Fruit fly (Drosophila melanogaster): ENCODE data around the gene ras.

The ras gene

DNA sequence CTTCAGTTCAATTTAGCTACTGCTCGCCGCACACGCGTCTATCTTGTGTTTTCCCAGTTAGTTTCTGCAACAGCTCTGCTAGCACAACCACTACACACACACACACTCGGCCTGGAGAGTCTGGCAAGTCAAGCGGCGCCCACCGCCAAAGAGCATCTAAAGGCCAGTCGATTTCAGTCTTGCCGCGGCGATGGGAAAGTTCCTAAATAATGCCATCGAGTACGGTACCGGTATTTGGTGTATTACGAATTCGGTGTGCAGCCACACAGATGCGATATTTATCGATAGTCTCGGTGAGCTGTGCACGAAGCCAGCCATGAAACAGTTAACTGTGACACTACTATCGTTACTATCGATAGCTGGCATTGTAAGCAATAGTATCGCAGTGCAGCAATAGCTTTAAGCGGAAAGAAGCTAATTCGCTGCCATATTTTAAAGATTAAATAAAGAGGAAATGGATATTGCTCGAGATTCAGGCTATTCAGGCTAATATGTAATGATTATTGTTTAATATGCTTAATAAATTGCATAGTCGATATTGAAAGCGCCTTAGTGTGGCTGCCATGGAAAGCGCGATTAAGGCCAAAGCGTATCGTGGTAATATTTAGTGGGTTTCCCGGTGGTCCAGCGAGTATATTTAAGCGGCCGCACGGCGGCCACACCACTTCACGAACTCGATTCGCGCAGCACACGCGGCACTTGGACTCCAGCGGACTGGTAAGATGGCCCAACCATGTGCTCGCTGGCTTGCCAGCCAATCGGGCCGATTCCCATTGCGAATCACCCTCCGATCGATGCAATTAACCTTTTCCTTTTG, 679 bp downstream of the ras start, which contains the start of gene stx (continued):
- peak; percentile 98 for TF ChIP-seq CG14860 (GFP tag; IDR thresholded peaks at IDR 0.05; ENCODE audit: partially characterized antibody)
- TF ChIP-seq MTF-1 (GFP tag; optimal IDR thresholded peaks at IDR 0.05; ENCODE audit: borderline replicate concordance): peak; percentile 71
- 0 out of 2 replicates have a peak, but pooled peaks have one; percentile 21 for TF ChIP-seq cas (GFP tag; IDR thresholded peaks at IDR 0.05)
- peak; percentile 44 for TF ChIP-seq Xrp1 (GFP tag; IDR thresholded peaks at IDR 0.05)
- TF ChIP-seq CG14667 (GFP tag; IDR thresholded peaks at IDR 0.05): no peak
- TF ChIP-seq Mrtf (GFP tag; IDR thresholded peaks at IDR 0.05): peak; percentile 54; the same call in 1 of the 3 replicates
- TF ChIP-seq CG10654 (GFP tag; optimal IDR thresholded peaks at IDR 0.05): no peak
- peak; percentile 22 for TF ChIP-seq CG8924 (tag; optimal IDR thresholded peaks at IDR 0.05)
- TF ChIP-seq gsb-n (tag; optimal IDR thresholded peaks at IDR 0.05): peak; percentile 2
- TF ChIP-seq Max (GFP tag; optimal IDR thresholded peaks at IDR 0.05): no peak
- TF ChIP-seq crp (GFP tag; optimal IDR thresholded peaks at IDR 0.05): no peak
- TF ChIP-seq CG7745 (tag; optimal IDR thresholded peaks at IDR 0.05): no peak
- no peak for TF ChIP-seq Dfd (GFP tag; optimal IDR thresholded peaks at IDR 0.05)
- TF ChIP-seq CG9437 (GFP tag; optimal IDR thresholded peaks at IDR 0.05): no peak
- peak; percentile 91 for TF ChIP-seq HLHmδ (GFP tag; optimal IDR thresholded peaks at IDR 0.05)
- TF ChIP-seq Bdp1 (GFP tag; optimal IDR thresholded peaks at IDR 0.05): no peak
- TF ChIP-seq Lpt (GFP tag; optimal IDR thresholded peaks at IDR 0.05): no peak
- TF ChIP-seq Side (GFP tag; optimal IDR thresholded peaks at IDR 0.05): no peak
- TF ChIP-seq CG31224 (GFP tag; IDR thresholded peaks at IDR 0.05): 0 out of 2 replicates have a peak, but pooled peaks have one; percentile 16
- no peak for TF ChIP-seq Chrac-16 (GFP tag; optimal IDR thresholded peaks at IDR 0.05)
- TF ChIP-seq CG6689 (GFP tag; IDR thresholded peaks at IDR 0.05): 0 out of 2 replicates have a peak, but pooled peaks have one; percentile 28
- no peak for TF ChIP-seq CG4854 (GFP tag; optimal IDR thresholded peaks at IDR 0.05)
- TF ChIP-seq CG8089 (GFP tag; optimal IDR thresholded peaks at IDR 0.05): no peak
- no peak for TF ChIP-seq Bteb2 (GFP tag; optimal IDR thresholded peaks at IDR 0.05)
- peak; percentile 27 for TF ChIP-seq Fer3 (tag; optimal IDR thresholded peaks at IDR 0.05)
- TF ChIP-seq gem (tag; optimal IDR thresholded peaks at IDR 0.05): no peak
- TF ChIP-seq CG8359 (GFP tag; optimal IDR thresholded peaks at IDR 0.05; ENCODE audit: borderline replicate concordance): no peak
- TF ChIP-seq her (GFP tag; optimal IDR thresholded peaks at IDR 0.05): no peak
- peak; percentile 100 for TF ChIP-seq Sin3A (optimal IDR thresholded peaks at IDR 0.05)
- peak; percentile 48; the same call in 1 of the 3 replicates for TF ChIP-seq otp (GFP tag; IDR thresholded peaks at IDR 0.05)
- peak; percentile 97 for TF ChIP-seq unc-4 (GFP tag; IDR thresholded peaks at IDR 0.05; ENCODE audit: partially characterized antibody)
- TF ChIP-seq CG4282 (GFP tag; optimal IDR thresholded peaks at IDR 0.05): no peak
- TF ChIP-seq Optix (GFP tag; IDR thresholded peaks at IDR 0.05): no peak; the same call in 2 of the 3 replicates
- peak; percentile 35 for TF ChIP-seq MBD-R2 (GFP tag; IDR thresholded peaks at IDR 0.05)
- peak in 1 of 2 experiments; percentile 13 for TF ChIP-seq insv (GFP tag; optimal IDR thresholded peaks at IDR 0.05)
- TF ChIP-seq abd-A (tag; optimal IDR thresholded peaks at IDR 0.05): no peak
- no peak for TF ChIP-seq CG2712 (tag; optimal IDR thresholded peaks at IDR 0.05)
- 0 out of 2 replicates have a peak, but pooled peaks have one; percentile 38 for TF ChIP-seq bowl (GFP tag; IDR thresholded peaks at IDR 0.05)
- TF ChIP-seq CG5953 (GFP tag; IDR thresholded peaks at IDR 0.05): peak; percentile 61
- TF ChIP-seq CG11398 (GFP tag; optimal IDR thresholded peaks at IDR 0.05): peak; percentile 11
- TF ChIP-seq HLH3B (GFP tag; IDR thresholded peaks at IDR 0.05): 0 out of 2 replicates have a peak, but pooled peaks have one; percentile 25
- TF ChIP-seq repo (GFP tag; optimal IDR thresholded peaks at IDR 0.05): no peak
- peak in 1 of 2 experiments; percentile 50 for TF ChIP-seq Hr78 (GFP tag; optimal IDR thresholded peaks at IDR 0.05)
- TF ChIP-seq CG15514 (GFP tag; optimal IDR thresholded peaks at IDR 0.05): peak; percentile 26
- no peak for TF ChIP-seq gro (GFP tag; optimal IDR thresholded peaks at IDR 0.05)
- TF ChIP-seq psq (GFP tag; optimal IDR thresholded peaks at IDR 0.05): no peak
- peak; percentile 19 for TF ChIP-seq CG30403 (GFP tag; optimal IDR thresholded peaks at IDR 0.05)
- TF ChIP-seq HLH54F (GFP tag; optimal IDR thresholded peaks at IDR 0.05): peak; percentile 2
- TF ChIP-seq CG15601 (tag; optimal IDR thresholded peaks at IDR 0.05): peak; percentile 8

All from whole organism, embryonic.